Fruit fly (Drosophila melanogaster): ENCODE data around the gene Bet3.

Gene Bet3

DNA sequence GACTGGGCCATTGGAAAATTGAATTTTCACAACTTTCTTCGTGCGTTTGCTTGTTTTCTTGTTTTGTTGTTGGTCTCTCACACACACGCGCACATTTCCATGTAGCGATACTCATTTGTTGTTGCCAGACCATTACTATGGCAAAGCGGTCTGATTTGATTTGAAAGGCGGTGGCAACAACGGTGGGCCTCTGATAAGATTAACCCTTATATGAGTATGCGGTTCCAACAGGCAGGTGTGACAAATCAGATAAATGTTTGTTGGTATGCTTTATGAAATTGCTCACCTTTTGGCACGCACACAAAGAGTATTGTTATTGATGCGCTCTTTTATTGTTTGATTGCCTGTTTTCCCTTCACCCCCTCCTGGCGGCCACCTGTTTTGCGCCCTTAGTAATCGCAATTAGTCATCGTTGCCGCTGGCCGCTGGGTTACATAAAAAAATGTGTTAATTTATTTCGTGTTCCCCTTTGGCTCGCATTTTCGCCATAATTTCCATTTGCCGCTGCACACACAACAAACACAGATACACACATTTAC, 5.2 kb upstream of the Bet3 start:
- TF ChIP-seq h (optimal IDR thresholded peaks at IDR 0.05), result no peak
- TF ChIP-seq Myc (optimal IDR thresholded peaks at IDR 0.05), result no peak
- no peak for TF ChIP-seq Sin3A (optimal IDR thresholded peaks at IDR 0.05)
- no peak for TF ChIP-seq psq (optimal IDR thresholded peaks at IDR 0.05)
- no peak for TF ChIP-seq ttk (optimal IDR thresholded peaks at IDR 0.05)
- no peak for TF ChIP-seq insv (optimal IDR thresholded peaks at IDR 0.05)

DNA sequence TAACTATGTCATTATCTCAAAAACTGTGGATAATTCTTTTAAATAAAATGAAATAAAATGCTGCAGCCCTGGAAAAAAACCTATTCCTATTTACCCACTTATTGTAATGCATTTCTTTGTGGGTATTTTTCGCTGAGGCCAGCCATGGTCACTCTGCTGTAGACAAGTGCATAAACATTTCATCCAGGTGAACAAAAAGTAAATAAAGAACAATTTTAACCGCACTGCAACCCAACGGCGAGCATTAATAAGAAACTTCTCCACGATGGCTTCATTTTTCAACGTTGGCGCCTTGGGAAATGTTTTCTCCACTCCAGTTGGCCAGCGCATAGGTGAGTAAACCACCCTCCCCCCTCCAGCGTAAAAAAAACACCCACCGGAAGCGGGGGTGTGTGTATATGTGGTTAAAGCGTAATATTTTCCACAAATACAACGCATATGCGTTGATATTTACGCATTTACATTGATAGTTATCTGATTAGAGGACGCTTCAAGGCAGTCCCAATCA, 4.7 kb upstream of the Bet3 start, which contains the start of gene CG3529:
CG3529 (plus strand) TSS at position 134 of the 508 bp plus-strand sequence.
- TF ChIP-seq Myc (optimal IDR thresholded peaks at IDR 0.05), result no peak
- no peak for TF ChIP-seq h (optimal IDR thresholded peaks at IDR 0.05)
- no peak for TF ChIP-seq ttk (optimal IDR thresholded peaks at IDR 0.05)
- TF ChIP-seq insv (optimal IDR thresholded peaks at IDR 0.05), result no peak
- TF ChIP-seq Sin3A (optimal IDR thresholded peaks at IDR 0.05), result no peak
- no peak for TF ChIP-seq psq (optimal IDR thresholded peaks at IDR 0.05)

DNA sequence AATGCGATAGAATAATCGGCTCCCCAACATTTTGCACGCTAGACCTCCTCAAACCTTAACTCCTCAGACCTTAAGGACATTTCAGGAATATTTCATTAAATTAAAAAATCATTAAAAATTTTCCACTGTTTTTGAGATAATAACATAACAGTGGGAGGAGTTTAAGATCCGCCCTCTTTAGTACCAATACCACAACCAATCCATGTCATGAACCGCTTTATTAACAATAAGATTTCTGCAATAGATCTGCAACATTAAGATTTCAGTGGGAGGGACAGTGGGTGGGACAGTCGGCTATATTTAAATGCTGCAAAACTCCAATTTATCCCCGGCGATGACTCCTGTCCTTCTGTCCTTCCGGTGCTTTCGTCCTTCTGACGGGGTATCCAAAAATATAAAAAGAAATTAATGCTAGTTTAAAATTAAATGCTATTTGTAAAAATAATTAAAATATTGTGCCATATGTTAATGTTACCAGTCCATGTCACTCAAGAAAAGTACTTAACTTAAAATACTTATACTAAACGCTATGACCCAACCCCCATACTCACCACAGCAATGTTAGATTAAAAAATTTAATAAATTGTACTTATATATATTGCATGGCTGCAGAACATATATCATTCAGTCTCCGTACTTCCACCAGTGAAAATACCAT, 687 bp upstream of the Bet3 start, which contains the start of gene Srg3:
Srg3 (plus strand) TSS at position 608 of the 658 bp plus-strand sequence.
- TF ChIP-seq psq (optimal IDR thresholded peaks at IDR 0.05) (no peak), Sin3A (optimal IDR thresholded peaks at IDR 0.05) (no peak), Myc (optimal IDR thresholded peaks at IDR 0.05) (no peak), h (optimal IDR thresholded peaks at IDR 0.05) (no peak), insv (optimal IDR thresholded peaks at IDR 0.05) (no peak), ttk (optimal IDR thresholded peaks at IDR 0.05) (no peak)

DNA sequence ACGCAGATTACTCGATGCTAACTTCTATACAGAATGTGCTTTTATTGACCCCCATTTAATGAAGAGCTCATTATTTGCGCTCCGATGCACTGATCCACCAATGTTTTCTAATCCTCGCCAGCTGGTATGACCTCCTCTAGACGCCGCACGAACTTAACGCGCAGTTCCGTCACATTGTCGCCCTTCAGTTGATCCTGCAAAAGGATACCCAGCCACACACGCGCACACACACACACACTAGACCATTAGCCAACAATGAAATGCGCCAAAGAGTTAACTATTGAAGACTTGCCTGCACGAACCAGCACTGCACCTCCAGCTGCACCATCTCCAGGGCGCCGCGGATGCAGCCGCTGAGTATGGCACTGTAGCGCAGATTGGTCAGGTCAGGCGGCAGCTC, 3.2 kb downstream of the Bet3 start:
- TF ChIP-seq psq (optimal IDR thresholded peaks at IDR 0.05), result no peak
- no peak for TF ChIP-seq Sin3A (optimal IDR thresholded peaks at IDR 0.05)
- no peak for TF ChIP-seq insv (optimal IDR thresholded peaks at IDR 0.05)
- TF ChIP-seq ttk (optimal IDR thresholded peaks at IDR 0.05), result no peak
- no peak for TF ChIP-seq Myc (optimal IDR thresholded peaks at IDR 0.05)

DNA sequence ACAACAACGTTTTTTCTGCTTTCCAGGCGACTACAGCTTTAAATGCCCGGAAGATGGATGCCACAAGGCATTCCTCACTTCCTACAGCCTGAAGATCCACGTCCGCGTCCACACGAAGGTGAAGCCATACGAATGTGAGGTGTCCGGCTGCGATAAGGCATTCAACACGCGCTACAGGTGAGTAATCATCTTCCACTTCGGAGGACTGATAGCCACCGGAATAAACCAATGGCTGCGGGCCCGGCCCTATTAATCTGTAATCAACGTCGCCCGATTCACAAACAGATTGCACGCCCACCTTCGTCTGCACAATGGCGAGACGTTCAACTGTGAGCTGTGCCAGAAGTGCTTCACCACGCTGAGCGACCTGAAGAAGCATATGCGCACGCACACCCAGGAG, 6.2 kb downstream of the Bet3 start:
- TF ChIP-seq Sin3A (optimal IDR thresholded peaks at IDR 0.05), result no peak
- TF ChIP-seq ttk (optimal IDR thresholded peaks at IDR 0.05), result no peak
- TF ChIP-seq psq (optimal IDR thresholded peaks at IDR 0.05), result no peak
- TF ChIP-seq Myc (optimal IDR thresholded peaks at IDR 0.05), result no peak
- no peak for TF ChIP-seq insv (optimal IDR thresholded peaks at IDR 0.05)
- no peak for TF ChIP-seq h (optimal IDR thresholded peaks at IDR 0.05)

DNA sequence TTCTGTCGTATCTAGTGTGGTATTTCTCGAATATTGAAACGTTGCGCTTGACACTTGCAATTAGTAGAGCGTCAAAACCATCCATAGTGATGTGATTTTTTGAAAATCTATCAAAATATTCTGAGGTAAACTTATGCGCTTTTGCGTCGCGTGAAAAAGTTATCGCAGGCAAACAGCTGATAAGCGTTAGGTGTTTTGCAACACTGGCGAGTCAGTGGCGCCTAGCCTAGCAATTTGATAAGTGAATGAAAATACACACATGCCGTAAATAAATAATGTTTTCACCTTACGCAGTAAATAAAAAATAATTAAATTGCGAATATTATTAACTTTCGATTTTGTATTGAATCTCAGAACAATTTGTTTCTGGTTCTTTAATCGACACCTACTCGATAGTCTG, 6.8 kb downstream of the Bet3 start, which contains the start of gene CG42526:
CG42526 (minus strand) TSS at position 85 of the 400 bp plus-strand sequence.
- TF ChIP-seq ttk (optimal IDR thresholded peaks at IDR 0.05) (no peak), h (optimal IDR thresholded peaks at IDR 0.05) (no peak)

DNA sequence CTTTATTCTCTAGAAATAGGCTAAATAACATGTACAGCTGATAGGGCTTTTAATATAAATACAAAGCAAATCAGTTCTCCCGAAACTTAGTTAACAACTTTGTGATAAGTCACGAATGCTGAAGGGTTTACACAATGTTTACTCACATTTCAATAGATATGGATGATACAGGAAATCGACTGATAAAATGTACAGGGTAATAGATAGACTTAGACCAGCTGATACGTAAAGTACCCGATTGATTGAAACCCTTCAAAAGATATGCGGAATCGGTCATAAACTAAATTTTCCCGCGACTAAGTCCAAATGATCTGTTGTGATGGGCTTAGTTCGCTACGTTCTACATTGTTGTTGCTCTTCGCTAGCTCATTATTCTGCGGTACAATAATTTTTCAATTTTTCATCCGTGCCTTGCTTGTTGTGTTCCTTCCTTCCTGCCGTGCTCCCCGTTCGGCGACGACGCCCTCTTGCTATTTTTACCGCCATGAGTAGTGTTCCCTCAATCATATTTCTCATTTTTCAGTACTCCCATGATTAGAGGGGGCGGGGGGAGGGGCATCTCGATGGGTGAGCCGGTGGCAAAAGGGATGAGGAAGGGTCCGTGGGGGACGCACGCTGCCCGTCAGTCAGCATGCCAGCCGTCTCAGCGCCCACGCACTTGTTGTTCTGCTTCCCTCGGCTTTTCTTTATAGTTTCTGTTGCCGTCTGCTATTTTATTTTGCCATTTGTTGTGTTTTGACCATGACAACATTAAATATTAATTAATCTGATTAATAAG, 9.1 kb downstream of the Bet3 start:
- no peak for TF ChIP-seq Sin3A (optimal IDR thresholded peaks at IDR 0.05)

DNA sequence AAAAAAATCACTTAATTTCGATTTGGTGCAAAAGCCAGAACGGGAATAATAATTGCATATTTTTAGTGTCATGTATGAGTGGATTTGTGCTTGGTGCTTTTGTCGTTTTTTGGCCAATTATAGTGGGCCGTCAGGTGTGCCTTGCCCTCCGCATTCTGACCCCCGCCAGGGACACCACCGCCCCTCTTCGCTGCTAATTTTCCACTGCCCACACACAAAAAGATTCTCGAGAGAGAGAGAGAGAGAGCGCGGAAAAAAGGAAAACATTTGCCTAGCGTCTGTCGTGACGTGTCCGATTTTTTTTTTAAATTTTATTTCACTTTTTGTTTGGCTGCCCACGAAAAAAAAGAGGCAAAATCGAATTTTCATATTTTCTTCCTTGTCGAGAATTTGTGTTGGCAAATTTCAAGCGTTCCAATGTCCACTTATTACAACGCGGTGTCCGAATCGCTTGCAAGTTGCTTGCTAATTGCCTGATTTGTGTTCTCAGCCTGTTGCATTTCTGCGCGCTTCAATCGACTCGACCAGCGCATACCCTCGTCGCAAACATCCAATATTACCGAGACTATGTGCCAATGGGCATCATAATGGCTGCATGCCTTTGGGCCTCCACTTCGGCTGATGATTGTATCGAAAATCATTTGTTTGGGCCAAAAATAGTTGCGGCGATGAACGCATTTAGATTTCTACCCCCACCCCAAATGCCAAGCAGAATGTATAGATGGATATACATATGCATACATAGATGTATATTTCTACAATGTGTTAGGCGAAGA, 10.0 kb downstream of the Bet3 start:
- TF ChIP-seq Myc (optimal IDR thresholded peaks at IDR 0.05) (no peak), insv (optimal IDR thresholded peaks at IDR 0.05) (no peak), ttk (optimal IDR thresholded peaks at IDR 0.05) (no peak), Sin3A (optimal IDR thresholded peaks at IDR 0.05) (no peak), psq (optimal IDR thresholded peaks at IDR 0.05) (no peak), h (optimal IDR thresholded peaks at IDR 0.05) (no peak)

DNA sequence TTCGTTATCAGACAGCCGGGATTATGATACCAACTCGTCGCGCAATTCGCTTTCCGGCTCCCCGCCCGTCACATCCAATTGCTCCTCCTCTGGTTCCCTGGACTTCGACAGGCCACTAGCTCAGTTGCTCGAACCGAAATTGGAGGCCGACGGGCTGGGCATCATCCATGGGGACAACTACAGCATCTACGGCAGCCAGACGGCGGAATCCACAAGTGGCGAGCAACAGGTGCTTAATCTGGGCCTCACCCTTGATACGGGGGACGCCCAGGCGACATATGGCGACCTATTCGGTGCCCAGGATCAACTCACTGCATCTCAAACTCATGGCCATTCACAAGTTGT, 11.5 kb downstream of the Bet3 start:
- TF ChIP-seq psq (optimal IDR thresholded peaks at IDR 0.05) (no peak), Sin3A (optimal IDR thresholded peaks at IDR 0.05) (no peak), ttk (optimal IDR thresholded peaks at IDR 0.05) (no peak)

DNA sequence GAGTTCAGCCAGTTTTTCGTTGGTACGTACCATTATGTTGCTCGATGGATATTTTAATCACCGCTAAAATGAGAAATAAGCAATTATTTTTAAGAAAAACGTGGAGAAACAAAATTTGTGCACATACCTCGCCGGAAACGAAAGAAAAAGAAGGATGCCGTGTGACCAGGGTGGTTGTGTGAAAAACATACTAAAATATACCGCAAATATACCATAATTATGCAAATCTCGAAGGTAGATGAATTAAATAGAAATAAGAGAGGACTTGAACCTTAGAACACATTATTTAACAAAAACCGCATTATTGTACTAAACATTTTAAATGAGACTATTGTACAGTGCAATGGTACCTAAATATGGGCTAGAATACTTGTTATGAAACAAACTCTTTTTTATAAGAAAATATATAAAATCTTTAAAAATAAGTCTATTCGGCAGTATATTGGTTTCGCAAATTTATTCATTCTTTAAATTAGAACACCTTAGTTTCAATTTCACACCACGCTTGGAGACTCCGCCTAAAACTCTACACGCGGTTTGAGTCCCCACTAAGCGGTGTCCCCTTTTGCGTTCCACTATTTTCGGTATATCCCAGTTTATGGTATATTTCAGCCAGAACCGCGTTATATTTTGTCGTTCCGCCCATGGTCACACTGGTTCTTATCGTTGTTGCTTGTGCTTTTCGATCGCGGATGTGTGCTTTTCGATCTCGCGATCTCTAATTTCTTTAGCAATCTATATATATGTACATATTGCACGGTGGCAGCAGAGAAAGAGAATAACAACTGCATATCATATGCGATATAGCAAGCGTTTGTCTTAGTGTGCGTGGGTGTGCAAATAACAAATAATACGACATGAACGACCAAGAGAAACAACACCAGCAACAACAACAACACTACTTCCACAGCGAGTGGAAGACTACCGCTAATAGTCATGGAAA, 12.1 kb downstream of the Bet3 start, which contains the start of the genes RpS17 and MTF-1:
RpS17 (minus strand) TSS at position 157 of the 943 bp plus-strand sequence.
MTF-1 (plus strand) TSS at position 648 of the 943 bp plus-strand sequence.
- TF ChIP-seq insv (optimal IDR thresholded peaks at IDR 0.05), result no peak
- no peak for TF ChIP-seq Sin3A (optimal IDR thresholded peaks at IDR 0.05)
- no peak for TF ChIP-seq h (optimal IDR thresholded peaks at IDR 0.05)
- TF ChIP-seq psq (optimal IDR thresholded peaks at IDR 0.05), result no peak
- no peak for TF ChIP-seq Myc (optimal IDR thresholded peaks at IDR 0.05)
- no peak for TF ChIP-seq ttk (optimal IDR thresholded peaks at IDR 0.05)

DNA sequence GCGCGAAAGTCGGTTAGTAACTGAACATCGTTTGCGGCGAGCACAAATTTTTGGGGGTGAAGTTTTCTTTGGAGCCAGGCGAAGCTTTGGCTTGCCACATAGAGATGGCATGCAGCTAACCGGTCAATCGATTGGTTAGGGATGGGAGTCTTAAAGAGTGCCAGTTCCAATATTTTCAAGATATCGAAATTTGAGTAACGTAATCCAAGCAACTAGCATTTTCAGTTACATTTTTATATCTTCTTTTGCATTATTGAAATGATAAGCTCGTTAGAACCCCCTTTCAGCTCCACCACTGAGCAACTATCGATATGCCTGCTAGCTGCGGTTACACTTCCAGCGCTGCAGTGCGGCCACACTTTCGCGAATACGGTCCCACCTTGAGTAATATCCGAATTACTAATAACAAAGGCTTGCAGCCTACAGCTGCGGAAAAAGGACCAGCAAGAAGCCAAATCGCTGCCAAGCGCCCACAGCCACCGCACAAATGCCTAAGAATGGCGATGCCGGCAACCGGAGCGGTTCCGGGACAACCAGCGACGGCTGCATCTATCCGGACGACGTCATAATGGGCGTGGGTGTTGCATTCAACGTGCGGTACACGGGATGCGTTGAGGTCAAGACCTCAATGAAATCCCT, 15.3 kb downstream of the Bet3 start, which contains the start of the genes Atat and Shc:
Atat (minus strand) TSS at position 103 of the 639 bp plus-strand sequence.
Shc (plus strand) TSS at position 355 of the 639 bp plus-strand sequence.
- TF ChIP-seq h (optimal IDR thresholded peaks at IDR 0.05), result no peak
- TF ChIP-seq insv (optimal IDR thresholded peaks at IDR 0.05), result no peak
- no peak for TF ChIP-seq Sin3A (optimal IDR thresholded peaks at IDR 0.05)
- TF ChIP-seq Myc (optimal IDR thresholded peaks at IDR 0.05), result no peak
- no peak for TF ChIP-seq psq (optimal IDR thresholded peaks at IDR 0.05)
- TF ChIP-seq ttk (optimal IDR thresholded peaks at IDR 0.05), result no peak

Data from Kc167 (cell line).